Fruit fly (Drosophila melanogaster) whole organism: ENCODE measurements around the gene CG14277.

Source experiments
- CG8478 ChIP-seq: fragments of >200 bp; optimal IDR thresholded peaks from 2 replicates; lab custom pipeline; 2018; ENCODE audit warnings: inconsistent platforms
- Dll ChIP-seq: fragments of >200 bp; optimal IDR thresholded peaks from 2 replicates; lab custom pipeline; 2017
- EcR ChIP-seq, 2 experiments: fragments of >200 bp; optimal IDR thresholded peaks; 2 replicates each; lab custom pipeline; 2017; ENCODE audit warnings: missing biosample characterization in 2 of 2, missing genetic modification characterization in 2 of 2, missing genetic modification reagents in 2 of 2
- pan ChIP-seq: fragments of >200 bp; optimal IDR thresholded peaks from 2 replicates; lab custom pipeline; 2017
- usp ChIP-seq: fragments of >200 bp; optimal IDR thresholded peaks from 2 replicates; lab custom pipeline; 2017; ENCODE audit warnings: missing biosample characterization, missing genetic modification characterization, mixed read lengths

DNA sequence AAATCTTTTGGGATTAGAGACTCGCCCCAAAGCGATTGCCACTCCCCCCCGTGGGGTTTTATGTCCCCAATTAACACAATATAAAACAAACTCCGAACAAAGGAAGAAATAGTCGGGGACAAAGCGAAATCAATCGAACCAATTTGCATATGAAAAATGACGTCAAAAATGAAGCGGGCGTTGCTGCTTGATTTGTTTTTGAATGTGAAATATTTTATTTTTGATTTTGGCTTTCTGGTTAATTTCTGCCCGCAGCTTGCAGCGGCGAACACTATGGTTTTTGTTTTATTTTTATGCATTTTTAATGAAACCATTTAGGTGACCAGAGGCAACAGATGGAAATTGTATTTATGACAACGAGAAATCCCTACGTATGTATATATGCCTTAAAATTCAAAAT lies 26.4 kb downstream of the CG14277 start:
- no peak for TF ChIP-seq usp
- TF ChIP-seq EcR (GFP tag; optimal IDR thresholded peaks at IDR 0.05; lab: Kevin White, UChicago) = no peak
- TF ChIP-seq pan (lab: Kevin White, UChicago) = no peak
- no peak for TF ChIP-seq Dll (lab: Kevin White, UChicago)
- TF ChIP-seq CG8478 (lab: Kevin White, UChicago) = no peak
